Worm (Caenorhabditis elegans) whole organism, early embryonic: ENCODE data around the gene srlf-37.

Experiments
- F13C5.2 ChIP-seq: sonication (generic microtip); optimal IDR thresholded peaks from 2 replicates; lab custom pipeline; 2017; ENCODE audit warnings: mild to moderate bottlenecking, missing genetic modification characterization, inconsistent platforms, missing compliant biosample characterization
- ama-1 ChIP-seq: fragments of 150-350 bp; optimal IDR thresholded peaks from 2 replicates; lab custom pipeline; 2014
- ets-7 ChIP-seq: sonication (generic microtip); optimal IDR thresholded peaks from 2 replicates; lab custom pipeline; 2016; ENCODE audit warnings: missing genotype, missing genetic modification characterization, missing compliant biosample characterization
- flt-1 ChIP-seq: fragments of 200-800 bp; sonication (Bioruptor generic); IDR thresholded peaks from 2 replicates; pipeline ENCODE4 v1.3.6; 2022; ENCODE audit warnings: missing genetic modification characterization, missing compliant biosample characterization
- hnd-1 ChIP-seq: sonication (generic microtip); optimal IDR thresholded peaks from 2 replicates; lab custom pipeline; 2016; ENCODE audit warnings: missing genetic modification characterization, missing compliant biosample characterization
- sea-1 ChIP-seq: fragments of 200-800 bp; sonication (Bioruptor generic); conservative IDR thresholded peaks from 2 replicates; pipeline ENCODE4 v1.3.6; 2022; ENCODE audit warnings: missing genetic modification characterization, missing compliant biosample characterization
- tbx-37 ChIP-seq: fragments of 200-800 bp; sonication (Bioruptor generic); conservative IDR thresholded peaks from 2 replicates; pipeline ENCODE4 v1.3.6; 2022; ENCODE audit warnings: missing genetic modification reagents, missing genetic modification characterization, missing compliant biosample characterization

- TF ChIP-seq ama-1 (lab: Kevin White, UChicago): no peak
- no peak for TF ChIP-seq F13C5.2 (tag; lab: Kevin White, UChicago)
- no peak for TF ChIP-seq hnd-1 (tag; lab: Kevin White, UChicago)
- no peak for TF ChIP-seq sea-1
- no peak for TF ChIP-seq tbx-37 (GFP tag; lab: Robert Waterston, UW)
- no peak for TF ChIP-seq ets-7 (tag; lab: Kevin White, UChicago)
- TF ChIP-seq flt-1 (GFP tag; lab: Robert Waterston, UW): no peak
Measured at ce11 chrV:559940-560339, 44.1 kb downstream of the srlf-37 start, which contains the start of gene srx-7.
